Worm (Caenorhabditis elegans): Measurements from ENCODE around the gene K07H8.7.

- TF ChIP-seq ham-2 (GFP tag; optimal IDR thresholded peaks at IDR 0.05) = no peak
- TF ChIP-seq lsy-2 (tag; optimal IDR thresholded peaks at IDR 0.05) = no peak
- no peak for TF ChIP-seq ces-1 (GFP tag; optimal IDR thresholded peaks at IDR 0.05)
- no peak for TF ChIP-seq blmp-1 (tag; optimal IDR thresholded peaks at IDR 0.05)
- no peak for TF ChIP-seq unc-39 (tag; optimal IDR thresholded peaks at IDR 0.05)
- no peak for TF ChIP-seq elt-1 (tag; optimal IDR thresholded peaks at IDR 0.05; ENCODE audit: borderline replicate concordance, insufficient read depth)
- no peak for TF ChIP-seq nhr-76 (tag; optimal IDR thresholded peaks at IDR 0.05)
- TF ChIP-seq nhr-237 (tag; optimal IDR thresholded peaks at IDR 0.05) = no peak
- no peak for TF ChIP-seq nhr-2 (tag; optimal IDR thresholded peaks at IDR 0.05)
- no peak for TF ChIP-seq snpc-4 (tag; optimal IDR thresholded peaks at IDR 0.05)
- TF ChIP-seq nhr-28 (tag; optimal IDR thresholded peaks at IDR 0.05) = no peak
- no peak for TF ChIP-seq unc-62 (GFP tag; optimal IDR thresholded peaks at IDR 0.05)
- TF ChIP-seq lin-13 (tag; optimal IDR thresholded peaks at IDR 0.05) = no peak
These were observed 34.8 kb upstream of the K07H8.7 start, which contains the start of gene tbce-1 for ce11 chrIV:8294650-8295049.
